Worm (Caenorhabditis elegans): ENCODE data around the gene Y57G11C.28.

- TF ChIP-seq nhr-237 (tag; optimal IDR thresholded peaks at IDR 0.05) (no peak), zip-8 (tag; optimal IDR thresholded peaks at IDR 0.05) (no peak), blmp-1 (tag; optimal IDR thresholded peaks at IDR 0.05) (no peak)
Measured at ce11 chrIV:14932640-14933039, 3.1 kb downstream of the Y57G11C.28 start, which contains the start of gene Y57G11C.1131.

Data from whole organism, mixed stage, embryonic.